Worm (Caenorhabditis elegans) whole organism, L3 larva: Measurements from ENCODE around the gene B0252.5.
"Not testable (repeated sequence)": the region's sequence is repeated elsewhere in the genome, so short reads cannot be mapped to it uniquely, and the experiment has no call there.

Experiments used
- ama-1 ChIP-seq: fragments of 150-350 bp; optimal IDR thresholded peaks from 2 replicates; lab custom pipeline; 2018
- egl-27 ChIP-seq: sonication (generic microtip); optimal IDR thresholded peaks from 4 replicates; lab custom pipeline; 2017; ENCODE audit warnings: missing biosample characterization, missing genetic modification reagents, missing genetic modification characterization
- egl-5 ChIP-seq: fragments of 150-350 bp; optimal IDR thresholded peaks from 2 replicates; lab custom pipeline; 2017; ENCODE audit warnings: missing biosample characterization, missing genetic modification reagents, missing genetic modification characterization, inconsistent platforms
- fos-1 ChIP-seq: fragments of 150-350 bp; optimal IDR thresholded peaks from 2 replicates; lab custom pipeline; 2014; ENCODE audit warnings: missing biosample characterization, missing genetic modification characterization
- lin-39 ChIP-seq: fragments of 150-350 bp; optimal IDR thresholded peaks from 2 replicates; lab custom pipeline; 2018; ENCODE audit warnings: missing biosample characterization, missing genetic modification reagents, missing genetic modification characterization
- nhr-237 ChIP-seq: fragments of 150-350 bp; optimal IDR thresholded peaks from 2 replicates; lab custom pipeline; 2014; ENCODE audit warnings: missing biosample characterization, missing genetic modification characterization
- nhr-25 ChIP-seq: sonication (generic microtip); optimal IDR thresholded peaks from 2 replicates; lab custom pipeline; 2017; ENCODE audit warnings: missing biosample characterization, missing genetic modification characterization
- zag-1 ChIP-seq: fragments of 150-350 bp; optimal IDR thresholded peaks from 2 replicates; lab custom pipeline; 2014; ENCODE audit warnings: missing biosample characterization, missing genetic modification characterization

DNA sequence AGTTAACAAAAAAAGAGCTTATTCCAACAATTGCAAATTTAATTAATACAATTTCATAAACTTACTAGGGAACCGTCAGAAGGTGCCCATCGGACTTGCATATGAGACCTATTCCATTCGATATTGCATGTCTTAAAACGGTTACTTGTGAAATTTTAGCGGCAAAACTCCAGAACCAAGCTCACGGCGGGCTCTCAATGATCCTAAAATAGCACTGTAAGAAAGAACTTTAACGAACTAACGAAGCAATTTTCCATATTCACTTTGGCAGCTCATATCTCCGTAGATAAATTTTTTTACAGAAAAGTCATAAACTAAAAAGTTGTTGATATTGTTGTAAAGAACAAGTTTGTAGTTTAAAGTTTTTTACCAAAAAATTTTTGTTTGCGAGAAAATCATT, 11.0 kb downstream of the B0252.5 start, which contains the start of gene B0252.3:
- not testable (repeated sequence) for TF ChIP-seq nhr-237 (tag; lab: Kevin White, UChicago); lin-39 (tag; lab: Kevin White, UChicago); fos-1; egl-27 (tag; lab: Kevin White, UChicago); nhr-25 (tag; lab: Kevin White, UChicago); egl-5 (tag; lab: Kevin White, UChicago); ama-1; zag-1 (tag; lab: Kevin White, UChicago)
